Fruit fly (Drosophila melanogaster): ENCODE data around the gene CG6833.
A peak's percentile ranks its signal among the peaks of the same experiment; 100 is the strongest.

Gene CG6833

dm6 chr3L:14036867-14037313 is 14.1 kb upstream of the CG6833 start, which contains the start of gene Hsp110 (continued):
- TF ChIP-seq CG17802 (tag; optimal IDR thresholded peaks at IDR 0.05) = no peak
- no peak for TF ChIP-seq dimm (GFP tag; IDR thresholded peaks at IDR 0.05)
- peak; percentile 95 for TF ChIP-seq Doc3 (GFP tag; IDR thresholded peaks at IDR 0.05; ENCODE audit: partially characterized antibody)
- TF ChIP-seq pros (GFP tag; optimal IDR thresholded peaks at IDR 0.05) = no peak
- no peak for TF ChIP-seq CG6854 (GFP tag; optimal IDR thresholded peaks at IDR 0.05)
- no peak for TF ChIP-seq dmrt11E (tag; optimal IDR thresholded peaks at IDR 0.05)
- 0 out of 3 replicates have a peak, but pooled peaks have one; percentile 37 for TF ChIP-seq row (GFP tag; IDR thresholded peaks at IDR 0.05)
- TF ChIP-seq Six4 (GFP tag; optimal IDR thresholded peaks at IDR 0.05) = no peak
- no peak for TF ChIP-seq maf-S (GFP tag; optimal IDR thresholded peaks at IDR 0.05)
- no peak for TF ChIP-seq CG6689 (GFP tag; IDR thresholded peaks at IDR 0.05)
- no peak for TF ChIP-seq bab2 (GFP tag; optimal IDR thresholded peaks at IDR 0.05)
- no peak for TF ChIP-seq CG17568 (GFP tag; optimal IDR thresholded peaks at IDR 0.05)
- no peak for TF ChIP-seq CG10209 (GFP tag; optimal IDR thresholded peaks at IDR 0.05)
- no peak for TF ChIP-seq luna (GFP tag; optimal IDR thresholded peaks at IDR 0.05)
- no peak for TF ChIP-seq tup (GFP tag; optimal IDR thresholded peaks at IDR 0.05)
- TF ChIP-seq CG2678 (tag; optimal IDR thresholded peaks at IDR 0.05) = peak; percentile 7
- no peak for TF ChIP-seq CG10959 (GFP tag; IDR thresholded peaks at IDR 0.05)
- TF ChIP-seq twi (tag; optimal IDR thresholded peaks at IDR 0.05) = no peak
- peak; percentile 7 for TF ChIP-seq jumu (GFP tag; optimal IDR thresholded peaks at IDR 0.05)
- peak; percentile 33 for TF ChIP-seq zfh2 (GFP tag; optimal IDR thresholded peaks at IDR 0.05)
- no peak for TF ChIP-seq CG9876 (GFP tag; optimal IDR thresholded peaks at IDR 0.05)
- no peak for TF ChIP-seq az2 (GFP tag; optimal IDR thresholded peaks at IDR 0.05)
- TF ChIP-seq CG15479 (GFP tag; optimal IDR thresholded peaks at IDR 0.05) = no peak
- no peak for TF ChIP-seq run (tag; optimal IDR thresholded peaks at IDR 0.05)
- no peak for TF ChIP-seq hth (optimal IDR thresholded peaks at IDR 0.05)
- no peak for TF ChIP-seq fru (optimal IDR thresholded peaks at IDR 0.05)
- no peak for TF ChIP-seq sim (GFP tag; IDR thresholded peaks at IDR 0.05)
- peak; percentile 19; the same call in 1 of the 2 replicates for TF ChIP-seq Atf6 (GFP tag; IDR thresholded peaks at IDR 0.05)
- peak; percentile 71 for TF ChIP-seq CG4617 (GFP tag; optimal IDR thresholded peaks at IDR 0.05; ENCODE audit: borderline replicate concordance)
- TF ChIP-seq nau (GFP tag; optimal IDR thresholded peaks at IDR 0.05) = no peak
- no peak for TF ChIP-seq CG8281 (tag; optimal IDR thresholded peaks at IDR 0.05)
- no peak for TF ChIP-seq pb (GFP tag; optimal IDR thresholded peaks at IDR 0.05)
- TF ChIP-seq HLH54F (GFP tag; optimal IDR thresholded peaks at IDR 0.05) = no peak
- peak; percentile 37 for TF ChIP-seq Dek (tag; optimal IDR thresholded peaks at IDR 0.05)
- TF ChIP-seq tio (GFP tag; optimal IDR thresholded peaks at IDR 0.05) = no peak
- peak; percentile 56 for TF ChIP-seq CG6254 (GFP tag; optimal IDR thresholded peaks at IDR 0.05)
- peak; percentile 66 for TF ChIP-seq onecut (GFP tag; IDR thresholded peaks at IDR 0.05)
- no peak for TF ChIP-seq ab (GFP tag; optimal IDR thresholded peaks at IDR 0.05)
- TF ChIP-seq Eip74EF (GFP tag; optimal IDR thresholded peaks at IDR 0.05) = peak in 1 of 2 experiments; percentile 17
- peak; percentile 98 for TF ChIP-seq HLH4C (GFP tag; IDR thresholded peaks at IDR 0.05; ENCODE audit: partially characterized antibody)
- TF ChIP-seq Ssrp (tag; optimal IDR thresholded peaks at IDR 0.05) = no peak
- TF ChIP-seq hbn (GFP tag; IDR thresholded peaks at IDR 0.05; ENCODE audit: partially characterized antibody) = peak; percentile 98
- no peak for TF ChIP-seq dan (GFP tag; IDR thresholded peaks at IDR 0.05)
- TF ChIP-seq Mad (GFP tag; optimal IDR thresholded peaks at IDR 0.05) = no peak
- no peak for TF ChIP-seq CG3163 (GFP tag; optimal IDR thresholded peaks at IDR 0.05)
- peak; percentile 72; the same call in 2 of the 3 replicates for TF ChIP-seq Dbx (GFP tag; IDR thresholded peaks at IDR 0.05)
- TF ChIP-seq CG14965 (GFP tag; optimal IDR thresholded peaks at IDR 0.05; ENCODE audit: borderline replicate concordance) = no peak
- peak; percentile 99 for TF ChIP-seq zen2 (GFP tag; IDR thresholded peaks at IDR 0.05; ENCODE audit: partially characterized antibody)
- no peak for TF ChIP-seq CG4707 (GFP tag; optimal IDR thresholded peaks at IDR 0.05)
- no peak for TF ChIP-seq CG32767 (GFP tag; IDR thresholded peaks at IDR 0.05)
- TF ChIP-seq CG3281 (GFP tag; optimal IDR thresholded peaks at IDR 0.05) = no peak

Data from whole organism, embryonic.